Fruit fly (Drosophila melanogaster): ENCODE measurements around the gene Doc3.

Doc3 gene

DNA sequence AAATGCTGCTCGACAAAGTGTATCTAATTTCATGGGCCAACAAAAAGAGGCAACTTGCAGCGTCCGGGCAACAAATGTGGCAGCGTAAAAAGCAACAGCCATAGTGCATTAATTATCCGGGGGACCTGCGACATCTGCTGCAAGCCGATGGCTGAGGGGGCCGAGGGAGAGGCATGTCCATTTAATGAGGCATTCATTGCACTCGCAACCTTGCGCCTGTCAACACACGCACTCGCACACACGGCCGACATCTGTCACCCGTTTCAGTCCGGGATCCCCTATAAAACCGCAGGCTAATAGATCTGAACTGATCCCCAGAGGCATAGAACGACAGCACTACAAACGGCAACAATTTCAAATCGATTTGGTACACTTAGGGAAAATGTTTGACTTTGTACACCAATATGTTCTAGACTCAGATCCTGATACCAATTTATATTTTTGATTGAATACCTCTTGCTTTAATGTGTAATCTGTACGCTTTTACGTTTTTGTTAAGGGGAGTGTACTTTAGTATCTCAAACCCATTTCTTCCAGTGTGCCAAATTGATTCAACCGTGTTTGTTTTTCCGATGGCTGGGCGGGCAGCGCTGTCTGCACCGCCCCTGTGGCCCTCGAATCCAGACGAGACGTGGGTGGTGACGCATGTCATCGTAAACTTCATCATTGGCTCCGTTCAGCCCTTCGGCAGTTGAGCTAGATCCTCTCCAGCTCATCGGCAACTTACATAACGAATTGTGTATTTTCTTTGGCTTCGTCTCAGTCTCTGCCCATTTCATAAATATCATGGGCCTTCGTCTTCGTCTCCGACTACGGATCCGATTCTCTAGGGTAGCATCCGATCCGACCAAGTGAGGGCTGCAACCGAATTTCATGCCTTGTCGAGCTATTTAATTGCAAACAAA, 6.7 kb downstream of the Doc3 start (continued):
- TF ChIP-seq CG3838 (GFP tag; optimal IDR thresholded peaks at IDR 0.05) = no peak
- TF ChIP-seq jing (GFP tag; optimal IDR thresholded peaks at IDR 0.05) = peak; percentile 53
- peak; percentile 36 for TF ChIP-seq CG17385 (GFP tag; optimal IDR thresholded peaks at IDR 0.05)
- peak; percentile 87 for TF ChIP-seq row (GFP tag; IDR thresholded peaks at IDR 0.05)
- peak; percentile 32 for TF ChIP-seq Bdp1 (GFP tag; optimal IDR thresholded peaks at IDR 0.05)
- TF ChIP-seq CG15073 (GFP tag; optimal IDR thresholded peaks at IDR 0.05) = no peak
- no peak for TF ChIP-seq tna (GFP tag; IDR thresholded peaks at IDR 0.05; ENCODE audit: partially characterized antibody)
- no peak for TF ChIP-seq GATAe (GFP tag; conservative IDR thresholded peaks at IDR 0.05)
- TF ChIP-seq CG16863 (GFP tag; optimal IDR thresholded peaks at IDR 0.05) = peak; percentile 76
- TF ChIP-seq Sox102F (GFP tag; optimal IDR thresholded peaks at IDR 0.05) = peak; percentile 62
- no peak for TF ChIP-seq Dfd (GFP tag; optimal IDR thresholded peaks at IDR 0.05)
- TF ChIP-seq CG17361 (GFP tag; IDR thresholded peaks at IDR 0.05) = peak; percentile 74; the same call in 2 of the 3 replicates
- peak; percentile 38 for TF ChIP-seq HHEX (GFP tag; optimal IDR thresholded peaks at IDR 0.05)
- no peak for TF ChIP-seq Kr (GFP tag; optimal IDR thresholded peaks at IDR 0.05)
- TF ChIP-seq CG12071 (GFP tag; optimal IDR thresholded peaks at IDR 0.05) = peak; percentile 17
- no peak for TF ChIP-seq rib (GFP tag; IDR thresholded peaks at IDR 0.05)
- TF ChIP-seq CG6683 (GFP tag; optimal IDR thresholded peaks at IDR 0.05) = no peak
- peak; percentile 77 for TF ChIP-seq CG7556 (GFP tag; optimal IDR thresholded peaks at IDR 0.05)
- TF ChIP-seq zen2 (GFP tag; IDR thresholded peaks at IDR 0.05; ENCODE audit: partially characterized antibody) = no peak
- peak; percentile 35 for TF ChIP-seq oc (tag; optimal IDR thresholded peaks at IDR 0.05)
- no peak for TF ChIP-seq Drgx (GFP tag; IDR thresholded peaks at IDR 0.05)
- no peak for TF ChIP-seq CG8478 (optimal IDR thresholded peaks at IDR 0.05)
- peak; percentile 65 for TF ChIP-seq sqz (GFP tag; optimal IDR thresholded peaks at IDR 0.05)
- peak; percentile 61 for TF ChIP-seq Deaf1 (tag; optimal IDR thresholded peaks at IDR 0.05)
- peak; percentile 66; the same call in 1 of the 3 replicates for TF ChIP-seq ase (GFP tag; IDR thresholded peaks at IDR 0.05)
- peak; percentile 71 for TF ChIP-seq CG10209 (GFP tag; optimal IDR thresholded peaks at IDR 0.05)
- peak; percentile 88 for TF ChIP-seq CG1024 (GFP tag; IDR thresholded peaks at IDR 0.05)
- no peak for TF ChIP-seq inv (GFP tag; IDR thresholded peaks at IDR 0.05; ENCODE audit: partially characterized antibody)
- TF ChIP-seq CG32532 (GFP tag; IDR thresholded peaks at IDR 0.05) = 0 out of 2 replicates have a peak, but pooled peaks have one; percentile 27
- TF ChIP-seq zf30C (GFP tag; optimal IDR thresholded peaks at IDR 0.05) = peak; percentile 90
- no peak for TF ChIP-seq CG13296 (GFP tag; optimal IDR thresholded peaks at IDR 0.05)
- peak; percentile 88 for TF ChIP-seq CG18262 (tag; optimal IDR thresholded peaks at IDR 0.05)
- peak; percentile 68 for TF ChIP-seq CG12219 (GFP tag; optimal IDR thresholded peaks at IDR 0.05)
- peak; percentile 23 for TF ChIP-seq odd (GFP tag; optimal IDR thresholded peaks at IDR 0.05)
- peak; percentile 86 for TF ChIP-seq Abd-B (GFP tag; optimal IDR thresholded peaks at IDR 0.05)
- no peak for TF ChIP-seq Atf6 (GFP tag; IDR thresholded peaks at IDR 0.05)
- peak; percentile 74 for TF ChIP-seq ssp (GFP tag; IDR thresholded peaks at IDR 0.05)
- no peak for TF ChIP-seq Tbp (GFP tag; optimal IDR thresholded peaks at IDR 0.05)
- no peak for TF ChIP-seq h (optimal IDR thresholded peaks at IDR 0.05)
- TF ChIP-seq twi (tag; optimal IDR thresholded peaks at IDR 0.05) = peak; percentile 98
- TF ChIP-seq Ets65A (GFP tag) = peak; percentile 98
- peak; percentile 46 for TF ChIP-seq lilli (GFP tag; optimal IDR thresholded peaks at IDR 0.05)
- no peak for TF ChIP-seq nau (GFP tag; optimal IDR thresholded peaks at IDR 0.05)
- peak; percentile 58 for TF ChIP-seq Ada2b (GFP tag; IDR thresholded peaks at IDR 0.05)
- TF ChIP-seq Trl (optimal IDR thresholded peaks at IDR 0.05) = no peak
- TF ChIP-seq Trl (GFP tag; optimal IDR thresholded peaks at IDR 0.05) = peak; percentile 90
- TF ChIP-seq CG9817 (tag; optimal IDR thresholded peaks at IDR 0.05) = peak; percentile 9
- TF ChIP-seq eyg (GFP tag; optimal IDR thresholded peaks at IDR 0.05) = no peak
- TF ChIP-seq sens-2 (GFP tag; IDR thresholded peaks at IDR 0.05) = peak; percentile 84
- TF ChIP-seq Lhr (GFP tag; optimal IDR thresholded peaks at IDR 0.05) = peak; percentile 36

Data from whole organism, embryonic.